Fruit fly (Drosophila melanogaster): ENCODE measurements around the gene alphaKap4.

alphaKap4 gene

DNA sequence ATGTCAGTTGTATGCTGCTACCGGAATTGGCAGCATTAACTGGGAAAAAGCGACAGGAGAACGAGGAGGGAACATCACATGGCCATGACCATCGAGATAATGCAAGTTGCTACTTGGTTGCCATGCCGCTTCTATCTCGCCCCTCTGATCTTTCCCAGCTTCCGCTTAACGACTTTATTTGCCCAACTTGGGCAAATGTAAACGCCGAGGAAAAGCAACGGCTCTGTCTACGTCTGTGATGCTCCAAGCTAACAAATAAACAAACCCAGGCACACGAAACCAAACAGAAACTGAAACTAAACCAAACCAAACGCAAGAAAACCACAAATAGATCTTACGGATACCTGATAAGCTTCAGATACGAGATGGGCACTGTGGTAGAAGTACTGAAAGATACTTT lies 18.6 kb downstream of the alphaKap4 start:
- TF ChIP-seq GATAd (GFP tag; optimal IDR thresholded peaks at IDR 0.05) (no peak), h (GFP tag; optimal IDR thresholded peaks at IDR 0.05) (no peak), dl (GFP tag; optimal IDR thresholded peaks at IDR 0.05; ENCODE audit: insufficient read depth in 1 of 2, partially characterized antibody in 2 of 2) (no peak), jim (GFP tag; optimal IDR thresholded peaks at IDR 0.05) (no peak), br (GFP tag; optimal IDR thresholded peaks at IDR 0.05) (no peak), fru (GFP tag; optimal IDR thresholded peaks at IDR 0.05) (no peak), tai (GFP tag; optimal IDR thresholded peaks at IDR 0.05) (no peak), Abd-B (GFP tag; optimal IDR thresholded peaks at IDR 0.05) (no peak), pan (optimal IDR thresholded peaks at IDR 0.05) (no peak), brk (GFP tag; optimal IDR thresholded peaks at IDR 0.05) (no peak), Hr78 (GFP tag; optimal IDR thresholded peaks at IDR 0.05) (no peak)

dm6 chr3L:5989391-5990156 lies 21.2 kb downstream of the alphaKap4 start:
- TF ChIP-seq sv (GFP tag; optimal IDR thresholded peaks at IDR 0.05): no peak
- no peak for TF ChIP-seq dsf (GFP tag; optimal IDR thresholded peaks at IDR 0.05; ENCODE audit: borderline replicate concordance)
- no peak for TF ChIP-seq rgr (GFP tag; optimal IDR thresholded peaks at IDR 0.05)
- no peak for TF ChIP-seq N (GFP tag; optimal IDR thresholded peaks at IDR 0.05)
- TF ChIP-seq Hnf4 (GFP tag; optimal IDR thresholded peaks at IDR 0.05): no peak
- no peak for TF ChIP-seq fru (GFP tag; optimal IDR thresholded peaks at IDR 0.05)
- TF ChIP-seq woc (GFP tag; optimal IDR thresholded peaks at IDR 0.05): no peak
- no peak for TF ChIP-seq GATAd (GFP tag; optimal IDR thresholded peaks at IDR 0.05)
- TF ChIP-seq Sp1 (GFP tag; optimal IDR thresholded peaks at IDR 0.05): no peak
- TF ChIP-seq brk (GFP tag; optimal IDR thresholded peaks at IDR 0.05): no peak
- no peak for TF ChIP-seq dl (GFP tag; optimal IDR thresholded peaks at IDR 0.05; ENCODE audit: insufficient read depth in 1 of 2, partially characterized antibody in 2 of 2)
- no peak for TF ChIP-seq foxo (GFP tag; optimal IDR thresholded peaks at IDR 0.05)
- TF ChIP-seq sage (GFP tag; optimal IDR thresholded peaks at IDR 0.05): no peak

DNA sequence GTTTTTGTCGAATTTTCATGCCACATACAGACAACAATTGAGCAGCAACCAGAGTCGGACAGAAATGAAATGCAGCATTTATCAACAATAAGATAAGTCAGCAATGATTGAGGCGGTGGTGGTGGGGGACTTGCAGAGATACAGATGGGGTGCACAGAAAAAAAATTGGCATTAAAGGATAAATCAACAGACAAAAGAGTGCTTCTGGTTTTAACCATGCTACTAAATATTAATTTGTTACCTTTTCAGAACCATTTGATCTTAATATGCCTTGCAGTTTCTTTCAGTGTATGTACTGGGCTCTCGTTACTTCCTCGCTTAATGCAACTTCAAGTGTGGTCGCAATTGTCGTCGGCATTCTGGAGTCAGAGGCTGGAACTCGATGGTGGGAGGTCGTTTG lies 22.1 kb downstream of the alphaKap4 start:
- TF ChIP-seq psq (GFP tag; optimal IDR thresholded peaks at IDR 0.05) (no peak), fru (GFP tag; optimal IDR thresholded peaks at IDR 0.05) (peak; percentile 9)

- TF ChIP-seq HLH106 (tag; optimal IDR thresholded peaks at IDR 0.05) (no peak), Sp1 (GFP tag; optimal IDR thresholded peaks at IDR 0.05) (no peak), foxo (GFP tag; optimal IDR thresholded peaks at IDR 0.05) (no peak), tai (GFP tag; optimal IDR thresholded peaks at IDR 0.05) (no peak), ey (GFP tag; optimal IDR thresholded peaks at IDR 0.05) (no peak), Jra (GFP tag; optimal IDR thresholded peaks at IDR 0.05) (no peak), GATAd (GFP tag; optimal IDR thresholded peaks at IDR 0.05) (no peak), pan (optimal IDR thresholded peaks at IDR 0.05) (no peak), rgr (GFP tag; optimal IDR thresholded peaks at IDR 0.05) (no peak), Dfd (GFP tag; optimal IDR thresholded peaks at IDR 0.05) (no peak), dl (GFP tag; optimal IDR thresholded peaks at IDR 0.05; ENCODE audit: insufficient read depth in 1 of 2, partially characterized antibody in 2 of 2) (no peak)
Observed at dm6 chr3L:5987637-5988036, 23.2 kb downstream of the alphaKap4 start.

DNA sequence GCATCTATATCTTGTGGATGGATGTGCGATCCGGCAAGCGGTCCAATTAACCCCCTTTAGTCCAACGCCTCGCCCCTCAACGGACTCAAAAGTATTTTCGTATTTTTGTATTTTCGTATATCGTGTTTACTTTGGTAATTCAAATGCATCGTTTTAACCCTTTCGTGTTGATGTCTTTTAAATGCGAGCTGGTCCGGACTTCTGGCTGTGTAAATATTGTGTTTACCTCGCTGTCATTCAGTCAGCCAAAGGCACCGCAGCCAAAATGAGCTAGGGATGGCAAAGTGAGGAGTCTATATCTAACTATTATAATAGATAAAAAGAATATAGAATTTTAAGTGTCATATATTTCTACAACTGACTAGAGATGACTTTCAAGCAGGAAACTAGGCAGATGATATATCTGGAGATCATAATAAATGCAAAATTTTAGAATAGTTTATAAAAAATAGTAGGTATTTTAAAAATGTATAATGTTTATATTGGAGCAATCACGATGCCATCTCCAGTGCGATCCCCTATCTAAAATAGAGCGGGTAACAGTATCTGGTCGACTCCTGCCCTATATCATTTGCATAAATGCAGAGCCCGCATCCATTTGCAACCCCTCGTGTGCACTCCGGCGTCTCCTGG lies 27.1 kb downstream of the alphaKap4 start:
- TF ChIP-seq sv (GFP tag; optimal IDR thresholded peaks at IDR 0.05) (no peak), Hr78 (GFP tag; optimal IDR thresholded peaks at IDR 0.05) (no peak), dmrt93B (GFP tag; optimal IDR thresholded peaks at IDR 0.05) (no peak), Sp1 (GFP tag; optimal IDR thresholded peaks at IDR 0.05) (no peak), Jra (GFP tag; optimal IDR thresholded peaks at IDR 0.05) (no peak), dl (GFP tag; optimal IDR thresholded peaks at IDR 0.05; ENCODE audit: insufficient read depth in 1 of 2, partially characterized antibody in 2 of 2) (no peak), CrebA (GFP tag; optimal IDR thresholded peaks at IDR 0.05; ENCODE audit: borderline replicate concordance) (no peak), usp (GFP tag; optimal IDR thresholded peaks at IDR 0.05) (no peak), HLH106 (tag; optimal IDR thresholded peaks at IDR 0.05) (no peak), GATAd (GFP tag; optimal IDR thresholded peaks at IDR 0.05) (no peak), rgr (GFP tag; optimal IDR thresholded peaks at IDR 0.05) (no peak), tai (GFP tag; optimal IDR thresholded peaks at IDR 0.05) (no peak), h (GFP tag; optimal IDR thresholded peaks at IDR 0.05) (no peak), br (GFP tag; optimal IDR thresholded peaks at IDR 0.05) (no peak), pan (optimal IDR thresholded peaks at IDR 0.05) (no peak), jim (GFP tag; optimal IDR thresholded peaks at IDR 0.05) (no peak), Dif (GFP tag; optimal IDR thresholded peaks at IDR 0.05; ENCODE audit: partially characterized antibody) (no peak), CG9705 (GFP tag; optimal IDR thresholded peaks at IDR 0.05) (no peak), psq (GFP tag; optimal IDR thresholded peaks at IDR 0.05) (no peak), N (GFP tag; optimal IDR thresholded peaks at IDR 0.05) (no peak)

Measured in whole organism, wandering third instar larva.